Worm (Caenorhabditis elegans): ENCODE measurements around the gene jamp-1.
A peak's percentile ranks its signal among the peaks of the same experiment; 100 is the strongest.

jamp-1 gene

DNA sequence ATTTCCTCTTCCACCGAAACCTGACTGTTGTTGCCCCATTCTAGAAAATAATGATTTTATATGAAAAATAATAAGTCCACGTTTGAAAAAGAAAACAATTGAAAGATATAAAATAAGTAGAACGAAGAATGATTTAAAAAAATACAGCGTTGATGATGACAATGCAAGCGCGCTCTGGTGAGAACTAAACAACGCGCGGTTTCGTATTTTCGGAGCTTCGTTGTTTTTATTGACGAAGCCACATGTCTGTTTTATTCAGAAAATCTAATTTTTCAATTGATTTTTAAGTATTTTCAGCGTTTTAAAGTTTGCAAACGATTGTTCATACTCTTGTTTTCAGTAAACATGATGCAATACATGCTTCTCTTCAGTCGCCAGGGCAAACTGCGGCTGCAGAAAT, 33.4 kb downstream of the jamp-1 start, which contains the start of the genes rpt-2 and aps-1:
TSS of gene rpt-2 (minus strand) at position 40 of the 400 bp plus-strand sequence.
TSS of gene aps-1 (plus strand) at position 341 of the 400 bp plus-strand sequence.
- peak in 1 of 2 experiments; percentile 18 for TF ChIP-seq mdl-1 (tag; optimal IDR thresholded peaks at IDR 0.05)
- TF ChIP-seq R02D3.7 (tag; optimal IDR thresholded peaks at IDR 0.05), result no peak
- peak; percentile 89 for TF ChIP-seq sma-9 (GFP tag; optimal IDR thresholded peaks at IDR 0.05)
- TF ChIP-seq sma-9 (tag; optimal IDR thresholded peaks at IDR 0.05), result no peak
- no peak for TF ChIP-seq fos-1 (tag; optimal IDR thresholded peaks at IDR 0.05)
- no peak for TF ChIP-seq ceh-82 (tag; optimal IDR thresholded peaks at IDR 0.05)
- no peak for TF ChIP-seq ztf-11 (tag; optimal IDR thresholded peaks at IDR 0.05)
- peak; percentile 68 for TF ChIP-seq nhr-25 (tag; optimal IDR thresholded peaks at IDR 0.05)
- peak; percentile 58 to 90 for TF ChIP-seq lsy-2 (tag; optimal IDR thresholded peaks at IDR 0.05)
- no peak for TF ChIP-seq nhr-77 (tag; optimal IDR thresholded peaks at IDR 0.05)
- no peak for TF ChIP-seq unc-62 (GFP tag; optimal IDR thresholded peaks at IDR 0.05)
- peak; percentile 59 for TF ChIP-seq blmp-1 (tag; optimal IDR thresholded peaks at IDR 0.05; ENCODE audit: insufficient read depth)
- no peak for TF ChIP-seq ZK546.5 (tag; optimal IDR thresholded peaks at IDR 0.05)
- TF ChIP-seq nhr-12 (tag; optimal IDR thresholded peaks at IDR 0.05), result no peak
- peak; percentile 25 for TF ChIP-seq egl-27 (tag; optimal IDR thresholded peaks at IDR 0.05)
- no peak for TF ChIP-seq elt-1 (tag; optimal IDR thresholded peaks at IDR 0.05)
- TF ChIP-seq gmeb-1 (tag; optimal IDR thresholded peaks at IDR 0.05), result peak; percentile 84
- no peak for TF ChIP-seq nhr-237 (tag; optimal IDR thresholded peaks at IDR 0.05)
- TF ChIP-seq skn-1 (tag; optimal IDR thresholded peaks at IDR 0.05), result peak; percentile 99
- no peak for TF ChIP-seq unc-39 (tag; optimal IDR thresholded peaks at IDR 0.05)
- TF ChIP-seq nhr-6 (tag; optimal IDR thresholded peaks at IDR 0.05), result peak; percentile 85
- TF ChIP-seq alr-1 (tag; optimal IDR thresholded peaks at IDR 0.05), result no peak
- TF ChIP-seq mab-5 (tag; optimal IDR thresholded peaks at IDR 0.05), result peak; percentile 84
- no peak for TF ChIP-seq lin-11 (tag; optimal IDR thresholded peaks at IDR 0.05)
- TF ChIP-seq crh-2 (tag; optimal IDR thresholded peaks at IDR 0.05), result peak; percentile 93
- no peak for TF ChIP-seq nhr-10 (tag; optimal IDR thresholded peaks at IDR 0.05)
- TF ChIP-seq Y55F3AM.14 (GFP tag; optimal IDR thresholded peaks at IDR 0.05), result no peak
- no peak for TF ChIP-seq elt-3 (tag; optimal IDR thresholded peaks at IDR 0.05)
- no peak for TF ChIP-seq nhr-23 (tag; optimal IDR thresholded peaks at IDR 0.05)
- peak; percentile 20 for TF ChIP-seq zag-1 (tag; optimal IDR thresholded peaks at IDR 0.05)
- TF ChIP-seq ceh-16 (tag; optimal IDR thresholded peaks at IDR 0.05), result peak; percentile 11
- peak; percentile 71 for TF ChIP-seq ama-1 (optimal IDR thresholded peaks at IDR 0.05)
- TF ChIP-seq sma-3 (GFP tag; optimal IDR thresholded peaks at IDR 0.05), result peak; percentile 83
- TF ChIP-seq mbf-1 (tag; optimal IDR thresholded peaks at IDR 0.05), result no peak
- peak; percentile 84 for TF ChIP-seq sem-4 (tag; optimal IDR thresholded peaks at IDR 0.05)
- TF ChIP-seq C34F6.9 (tag; optimal IDR thresholded peaks at IDR 0.05), result peak; percentile 94
- TF ChIP-seq ztf-4 (tag; optimal IDR thresholded peaks at IDR 0.05), result peak; percentile 68
- TF ChIP-seq F13H6.1 (tag; optimal IDR thresholded peaks at IDR 0.05), result peak; percentile 76
- no peak for TF ChIP-seq ztf-1 (GFP tag; conservative IDR thresholded peaks at IDR 0.05)
- TF ChIP-seq nhr-21 (tag; optimal IDR thresholded peaks at IDR 0.05), result peak; percentile 69
- no peak for TF ChIP-seq peb-1 (tag; optimal IDR thresholded peaks at IDR 0.05)
- peak; percentile 71 for TF ChIP-seq snpc-4 (tag; optimal IDR thresholded peaks at IDR 0.05)
- TF ChIP-seq nhr-129 (tag; optimal IDR thresholded peaks at IDR 0.05), result peak; percentile 87
- no peak for TF ChIP-seq nhr-11 (tag; optimal IDR thresholded peaks at IDR 0.05)
- no peak for TF ChIP-seq aly-2 (tag; optimal IDR thresholded peaks at IDR 0.05)
- TF ChIP-seq lin-39 (tag; optimal IDR thresholded peaks at IDR 0.05), result no peak
- TF ChIP-seq lin-13 (GFP tag; optimal IDR thresholded peaks at IDR 0.05), result peak; percentile 84
- TF ChIP-seq dmd-4 (tag; optimal IDR thresholded peaks at IDR 0.05), result no peak
- TF ChIP-seq unc-55 (GFP tag; optimal IDR thresholded peaks at IDR 0.05), result peak; percentile 96
